In the genomic region with DNA sequence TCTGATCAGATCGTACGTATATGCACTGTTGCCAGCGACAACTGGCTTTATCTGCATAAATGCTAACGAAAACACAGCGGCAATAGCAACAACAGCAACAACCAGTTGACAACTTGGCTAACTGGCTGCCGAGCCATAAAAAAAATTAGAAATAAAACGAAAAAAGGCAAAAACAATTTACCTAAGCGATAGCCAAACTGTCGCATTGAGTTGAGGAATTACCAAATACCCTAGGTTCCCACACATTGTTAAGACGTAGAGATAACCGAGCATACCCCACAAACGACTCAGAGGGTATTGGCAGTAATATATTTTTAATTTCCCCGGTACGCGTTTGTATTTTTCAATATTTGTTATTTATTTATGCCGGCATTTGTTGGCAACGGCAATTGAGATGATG, we compare ENCODE assay signal across 1 fruit fly cellular context.
TF ChIP-seq lines count a peak whose summit lies in the region.

No protein-coding gene starts in this region.

TF ChIP-seq in whole organism, embryonic, 481 proteins besides CTCF, POLR2A, EP300 and RAD21 (continued from another document and continues in another):
- TF ChIP-seq CG11695 (GFP tag; IDR thresholded peaks at IDR 0.05; lab: Robert Waterston, UW), result 0 out of 3 replicates have a peak, but pooled peaks have one; percentile 24
- TF ChIP-seq CG11696 (GFP tag; IDR thresholded peaks at IDR 0.05; lab: Robert Waterston, UW), result no peak
- TF ChIP-seq ranshi (GFP tag; IDR thresholded peaks at IDR 0.05; lab: Robert Waterston, UW), result no peak
- no peak for TF ChIP-seq gcm2 (GFP tag; optimal IDR thresholded peaks at IDR 0.05; lab: Kevin White, UChicago)
- TF ChIP-seq pros (GFP tag; optimal IDR thresholded peaks at IDR 0.05; lab: Kevin White, UChicago), result no peak
- peak; percentile 29 for TF ChIP-seq Dip3 (GFP tag; optimal IDR thresholded peaks at IDR 0.05; lab: Kevin White, UChicago)
- no peak for TF ChIP-seq CG8359 (GFP tag; optimal IDR thresholded peaks at IDR 0.05; lab: Kevin White, UChicago; ENCODE audit: borderline replicate concordance)
- no peak for TF ChIP-seq pum (GFP tag; optimal IDR thresholded peaks at IDR 0.05; lab: Kevin White, UChicago)
- no peak for TF ChIP-seq Jarid2 (GFP tag; optimal IDR thresholded peaks at IDR 0.05; lab: Kevin White, UChicago)
- TF ChIP-seq pho (GFP tag; optimal IDR thresholded peaks at IDR 0.05; lab: Kevin White, UChicago), result peak; percentile 21
- TF ChIP-seq ftz-f1 (GFP tag; optimal IDR thresholded peaks at IDR 0.05; lab: Kevin White, UChicago), result no peak
- TF ChIP-seq gem (tag; optimal IDR thresholded peaks at IDR 0.05; lab: Kevin White, UChicago), result peak; percentile 43
- no peak for TF ChIP-seq zfh1 (GFP tag; IDR thresholded peaks at IDR 0.05; lab: Robert Waterston, UW)
- TF ChIP-seq Hr51 (GFP tag; optimal IDR thresholded peaks at IDR 0.05; lab: Kevin White, UChicago), result no peak
- no peak for TF ChIP-seq tio (GFP tag; optimal IDR thresholded peaks at IDR 0.05; lab: Kevin White, UChicago)
- no peak for TF ChIP-seq sisA (GFP tag; IDR thresholded peaks at IDR 0.05; lab: Robert Waterston, UW)
- peak; percentile 42 for TF ChIP-seq vvl (GFP tag; IDR thresholded peaks at IDR 0.05; lab: Robert Waterston, UW)
- TF ChIP-seq Atf6 (GFP tag; IDR thresholded peaks at IDR 0.05; lab: Robert Waterston, UW), result 0 out of 2 replicates have a peak, but pooled peaks have one; percentile 45
- TF ChIP-seq CG8281 (tag; optimal IDR thresholded peaks at IDR 0.05; lab: Kevin White, UChicago), result no peak
- no peak for TF ChIP-seq zen (tag; optimal IDR thresholded peaks at IDR 0.05; lab: Kevin White, UChicago)
- no peak for TF ChIP-seq Sry-δ (GFP tag; optimal IDR thresholded peaks at IDR 0.05; lab: Kevin White, UChicago)
- peak; percentile 33 for TF ChIP-seq cwo (GFP tag; optimal IDR thresholded peaks at IDR 0.05; lab: Kevin White, UChicago)
- no peak for TF ChIP-seq fd3F (GFP tag; optimal IDR thresholded peaks at IDR 0.05; lab: Kevin White, UChicago)
- TF ChIP-seq unc-4 (GFP tag; IDR thresholded peaks at IDR 0.05; lab: Robert Waterston, UW; ENCODE audit: partially characterized antibody), result no peak
- peak; percentile 48 for TF ChIP-seq gro (GFP tag; optimal IDR thresholded peaks at IDR 0.05; lab: Kevin White, UChicago)
- no peak for TF ChIP-seq Hmx (GFP tag; optimal IDR thresholded peaks at IDR 0.05; lab: Kevin White, UChicago)
- TF ChIP-seq CG32767 (GFP tag; IDR thresholded peaks at IDR 0.05; lab: Robert Waterston, UW), result no peak
- no peak for TF ChIP-seq CG6854 (GFP tag; optimal IDR thresholded peaks at IDR 0.05; lab: Kevin White, UChicago)
- TF ChIP-seq odd (GFP tag; optimal IDR thresholded peaks at IDR 0.05; lab: Kevin White, UChicago), result no peak
- TF ChIP-seq CG3407 (GFP tag; optimal IDR thresholded peaks at IDR 0.05; lab: Kevin White, UChicago), result no peak
- TF ChIP-seq Bgb (GFP tag; IDR thresholded peaks at IDR 0.05; lab: Robert Waterston, UW; ENCODE audit: partially characterized antibody), result no peak
- no peak for TF ChIP-seq ci (GFP tag; IDR thresholded peaks at IDR 0.05; lab: Robert Waterston, UW)
- TF ChIP-seq zf30C (GFP tag; optimal IDR thresholded peaks at IDR 0.05; lab: Kevin White, UChicago), result no peak
- no peak for TF ChIP-seq Sox102F (GFP tag; optimal IDR thresholded peaks at IDR 0.05; lab: Kevin White, UChicago)
- no peak for TF ChIP-seq Fer2 (tag; optimal IDR thresholded peaks at IDR 0.05; lab: Kevin White, UChicago)
- TF ChIP-seq ewg (GFP tag; optimal IDR thresholded peaks at IDR 0.05; lab: Kevin White, UChicago), result no peak
- TF ChIP-seq Dbx (GFP tag; IDR thresholded peaks at IDR 0.05; lab: Robert Waterston, UW), result 0 out of 3 replicates have a peak, but pooled peaks have one; percentile 58
- TF ChIP-seq CG15696 (tag; optimal IDR thresholded peaks at IDR 0.05; lab: Kevin White, UChicago), result no peak
- TF ChIP-seq CG17385 (GFP tag; optimal IDR thresholded peaks at IDR 0.05; lab: Kevin White, UChicago), result no peak
- TF ChIP-seq Elba2 (GFP tag; optimal IDR thresholded peaks at IDR 0.05; lab: Kevin White, UChicago), result no peak
- no peak for TF ChIP-seq cas (GFP tag; IDR thresholded peaks at IDR 0.05; lab: Robert Waterston, UW)
- TF ChIP-seq kah (GFP tag; optimal IDR thresholded peaks at IDR 0.05; lab: Kevin White, UChicago), result no peak
- peak; percentile 26 for TF ChIP-seq CHES-1-like (GFP tag; optimal IDR thresholded peaks at IDR 0.05; lab: Kevin White, UChicago)
- no peak for TF ChIP-seq CG2875 (GFP tag; optimal IDR thresholded peaks at IDR 0.05; lab: Kevin White, UChicago)
- peak; percentile 0 for TF ChIP-seq CG4854 (GFP tag; optimal IDR thresholded peaks at IDR 0.05; lab: Kevin White, UChicago)
- peak; percentile 37 for TF ChIP-seq CG12769 (tag; optimal IDR thresholded peaks at IDR 0.05; lab: Kevin White, UChicago)
- no peak for TF ChIP-seq ttk (GFP tag; IDR thresholded peaks at IDR 0.05; lab: Robert Waterston, UW)
- peak; percentile 68 for TF ChIP-seq CG9932 (GFP tag; IDR thresholded peaks at IDR 0.05; lab: Robert Waterston, UW)
- TF ChIP-seq Dref (GFP tag; IDR thresholded peaks at IDR 0.05; lab: Robert Waterston, UW), result 0 out of 2 replicates have a peak, but pooled peaks have one; percentile 8
- TF ChIP-seq CG7963 (GFP tag; IDR thresholded peaks at IDR 0.05; lab: Robert Waterston, UW; ENCODE audit: partially characterized antibody), result no peak
- TF ChIP-seq Hr78 (GFP tag; optimal IDR thresholded peaks at IDR 0.05; lab: Kevin White, UChicago), result no peak
- no peak for TF ChIP-seq CG1233 (GFP tag; optimal IDR thresholded peaks at IDR 0.05; lab: Kevin White, UChicago)
- TF ChIP-seq CG6813 (GFP tag; optimal IDR thresholded peaks at IDR 0.05; lab: Kevin White, UChicago), result peak; percentile 49
- no peak for TF ChIP-seq CG43689 (GFP tag; IDR thresholded peaks at IDR 0.05; lab: Robert Waterston, UW)
- peak; percentile 21 for TF ChIP-seq bab2 (GFP tag; optimal IDR thresholded peaks at IDR 0.05; lab: Kevin White, UChicago)
- 0 out of 4 replicates have a peak, but pooled peaks have one; percentile 54 for TF ChIP-seq chinmo (GFP tag; IDR thresholded peaks at IDR 0.05; lab: Robert Waterston, UW; ENCODE audit: partially characterized antibody)
- peak; percentile 58 for TF ChIP-seq CG32532 (GFP tag; IDR thresholded peaks at IDR 0.05; lab: Robert Waterston, UW)
- TF ChIP-seq luna (GFP tag; optimal IDR thresholded peaks at IDR 0.05; lab: Kevin White, UChicago), result no peak
- no peak for TF ChIP-seq CG7271 (tag; optimal IDR thresholded peaks at IDR 0.05; lab: Kevin White, UChicago)
- TF ChIP-seq dati (GFP tag; IDR thresholded peaks at IDR 0.05; lab: Robert Waterston, UW), result no peak
- TF ChIP-seq seq (GFP tag; IDR thresholded peaks at IDR 0.05; lab: Robert Waterston, UW), result no peak
- TF ChIP-seq z (GFP tag; IDR thresholded peaks at IDR 0.05; lab: Robert Waterston, UW), result no peak
- TF ChIP-seq stc (GFP tag; IDR thresholded peaks at IDR 0.05; lab: Robert Waterston, UW), result no peak
- peak; percentile 70 for TF ChIP-seq CG18599 (GFP tag; optimal IDR thresholded peaks at IDR 0.05; lab: Kevin White, UChicago)
- no peak for TF ChIP-seq CG10654 (GFP tag; optimal IDR thresholded peaks at IDR 0.05; lab: Kevin White, UChicago)
- no peak for TF ChIP-seq Bteb2 (GFP tag; optimal IDR thresholded peaks at IDR 0.05; lab: Kevin White, UChicago)
- no peak for TF ChIP-seq sqz (GFP tag; optimal IDR thresholded peaks at IDR 0.05; lab: Kevin White, UChicago)
- TF ChIP-seq lola (GFP tag; optimal IDR thresholded peaks at IDR 0.05; lab: Kevin White, UChicago), result no peak
- peak; percentile 40 for TF ChIP-seq HmgZ (tag; optimal IDR thresholded peaks at IDR 0.05; lab: Kevin White, UChicago)
- TF ChIP-seq Ets65A (GFP tag; lab: Kevin White, UChicago), result no peak
- TF ChIP-seq dan (GFP tag; IDR thresholded peaks at IDR 0.05; lab: Robert Waterston, UW), result no peak
- no peak for TF ChIP-seq Asciz (GFP tag; optimal IDR thresholded peaks at IDR 0.05; lab: Kevin White, UChicago)
- TF ChIP-seq CG8089 (GFP tag; optimal IDR thresholded peaks at IDR 0.05; lab: Kevin White, UChicago), result no peak
- TF ChIP-seq CG14710 (tag; optimal IDR thresholded peaks at IDR 0.05; lab: Kevin White, UChicago), result no peak
- no peak for TF ChIP-seq usp (GFP tag; optimal IDR thresholded peaks at IDR 0.05; lab: Kevin White, UChicago)
- TF ChIP-seq CG17568 (GFP tag; optimal IDR thresholded peaks at IDR 0.05; lab: Kevin White, UChicago), result peak; percentile 21
- TF ChIP-seq eve (GFP tag; optimal IDR thresholded peaks at IDR 0.05; lab: Kevin White, UChicago), result no peak
- no peak for TF ChIP-seq oc (tag; optimal IDR thresholded peaks at IDR 0.05; lab: Kevin White, UChicago)
- no peak for TF ChIP-seq fd96Cb (tag; optimal IDR thresholded peaks at IDR 0.05; lab: Kevin White, UChicago)
- peak; percentile 52; the same call in 1 of the 2 replicates for TF ChIP-seq sob (GFP tag; IDR thresholded peaks at IDR 0.05; lab: Robert Waterston, UW)
- TF ChIP-seq CG34422 (GFP tag; IDR thresholded peaks at IDR 0.05; lab: Robert Waterston, UW), result no peak
- no peak for TF ChIP-seq Awh (GFP tag; IDR thresholded peaks at IDR 0.05; lab: Robert Waterston, UW)
- no peak for TF ChIP-seq CG4328 (GFP tag; optimal IDR thresholded peaks at IDR 0.05; lab: Kevin White, UChicago)
- peak; percentile 3 for TF ChIP-seq dmrt99B (tag; optimal IDR thresholded peaks at IDR 0.05; lab: Kevin White, UChicago)
- TF ChIP-seq Six4 (GFP tag; optimal IDR thresholded peaks at IDR 0.05; lab: Kevin White, UChicago), result no peak
- TF ChIP-seq CG13624 (GFP tag; optimal IDR thresholded peaks at IDR 0.05; lab: Kevin White, UChicago), result peak; percentile 43
- no peak for TF ChIP-seq CG3995 (GFP tag; optimal IDR thresholded peaks at IDR 0.05; lab: Kevin White, UChicago)
- peak; percentile 10 for TF ChIP-seq CG9727 (GFP tag; optimal IDR thresholded peaks at IDR 0.05; lab: Kevin White, UChicago)
- TF ChIP-seq HLH4C (GFP tag; IDR thresholded peaks at IDR 0.05; lab: Robert Waterston, UW; ENCODE audit: partially characterized antibody), result no peak
- TF ChIP-seq CG2199 (GFP tag; IDR thresholded peaks at IDR 0.05; lab: Robert Waterston, UW), result no peak
- peak; percentile 10 for TF ChIP-seq Side (GFP tag; optimal IDR thresholded peaks at IDR 0.05; lab: Kevin White, UChicago)
- no peak for TF ChIP-seq grn (GFP tag; optimal IDR thresholded peaks at IDR 0.05; lab: Kevin White, UChicago)
- no peak for TF ChIP-seq Lpt (GFP tag; optimal IDR thresholded peaks at IDR 0.05; lab: Kevin White, UChicago)
- TF ChIP-seq CG2120 (GFP tag; optimal IDR thresholded peaks at IDR 0.05; lab: Kevin White, UChicago), result peak; percentile 69
- no peak for TF ChIP-seq CG42726 (GFP tag; IDR thresholded peaks at IDR 0.05; lab: Robert Waterston, UW; ENCODE audit: partially characterized antibody)
- TF ChIP-seq CG15514 (GFP tag; optimal IDR thresholded peaks at IDR 0.05; lab: Kevin White, UChicago), result peak; percentile 40
- peak; percentile 64 for TF ChIP-seq row (GFP tag; IDR thresholded peaks at IDR 0.05; lab: Robert Waterston, UW)
- TF ChIP-seq twi (tag; optimal IDR thresholded peaks at IDR 0.05; lab: Kevin White, UChicago), result no peak
- no peak for TF ChIP-seq Trl (optimal IDR thresholded peaks at IDR 0.05; lab: Kevin White, UChicago)
- TF ChIP-seq Trl (GFP tag; optimal IDR thresholded peaks at IDR 0.05; lab: Kevin White, UChicago), result no peak
- TF ChIP-seq abd-A (tag; optimal IDR thresholded peaks at IDR 0.05; lab: Kevin White, UChicago), result no peak
- TF ChIP-seq Rfx (GFP tag; IDR thresholded peaks at IDR 0.05; lab: Robert Waterston, UW), result peak; percentile 73
- TF ChIP-seq D19B (GFP tag; optimal IDR thresholded peaks at IDR 0.05; lab: Kevin White, UChicago), result peak; percentile 96
- TF ChIP-seq cad (GFP tag; optimal IDR thresholded peaks at IDR 0.05; lab: Kevin White, UChicago), result no peak
- TF ChIP-seq CG17359 (tag; optimal IDR thresholded peaks at IDR 0.05; lab: Kevin White, UChicago), result no peak
- TF ChIP-seq Ada2b (GFP tag; IDR thresholded peaks at IDR 0.05; lab: Robert Waterston, UW), result no peak
- TF ChIP-seq Lhr (GFP tag; optimal IDR thresholded peaks at IDR 0.05; lab: Kevin White, UChicago), result no peak
- TF ChIP-seq CG2678 (tag; optimal IDR thresholded peaks at IDR 0.05; lab: Kevin White, UChicago), result peak; percentile 48
- no peak for TF ChIP-seq lov (optimal IDR thresholded peaks at IDR 0.05; lab: Kevin White, UChicago)
- no peak for TF ChIP-seq lov (GFP tag; IDR thresholded peaks at IDR 0.05; lab: Robert Waterston, UW)
- TF ChIP-seq Stat92E (GFP tag; optimal IDR thresholded peaks at IDR 0.05; lab: Kevin White, UChicago), result no peak
- TF ChIP-seq lab (GFP tag; optimal IDR thresholded peaks at IDR 0.05; lab: Kevin White, UChicago), result peak; percentile 74
- no peak for TF ChIP-seq CG9876 (GFP tag; optimal IDR thresholded peaks at IDR 0.05; lab: Kevin White, UChicago)
- no peak for TF ChIP-seq repo (GFP tag; optimal IDR thresholded peaks at IDR 0.05; lab: Kevin White, UChicago)
- TF ChIP-seq ab (GFP tag; optimal IDR thresholded peaks at IDR 0.05; lab: Kevin White, UChicago), result no peak
- TF ChIP-seq Abd-B (GFP tag; optimal IDR thresholded peaks at IDR 0.05; lab: Kevin White, UChicago), result peak; percentile 3
- peak; percentile 29 for TF ChIP-seq CG7786 (GFP tag; optimal IDR thresholded peaks at IDR 0.05; lab: Kevin White, UChicago)
- TF ChIP-seq Hsf (GFP tag; optimal IDR thresholded peaks at IDR 0.05; lab: Kevin White, UChicago), result peak; percentile 32
- no peak for TF ChIP-seq D19A (tag; optimal IDR thresholded peaks at IDR 0.05; lab: Kevin White, UChicago)
- TF ChIP-seq ind (GFP tag; optimal IDR thresholded peaks at IDR 0.05; lab: Kevin White, UChicago), result peak; percentile 11
- no peak for TF ChIP-seq gcm (GFP tag; optimal IDR thresholded peaks at IDR 0.05; lab: Kevin White, UChicago)
- TF ChIP-seq her (GFP tag; optimal IDR thresholded peaks at IDR 0.05; lab: Kevin White, UChicago), result peak; percentile 45
- TF ChIP-seq B-H1 (GFP tag; IDR thresholded peaks at IDR 0.05; lab: Robert Waterston, UW), result no peak
- TF ChIP-seq HLH3B (GFP tag; IDR thresholded peaks at IDR 0.05; lab: Robert Waterston, UW), result no peak
- peak; percentile 65 for TF ChIP-seq slbo (GFP tag; IDR thresholded peaks at IDR 0.05; lab: Robert Waterston, UW)
- TF ChIP-seq Taf1 (GFP tag; IDR thresholded peaks at IDR 0.05; lab: Robert Waterston, UW), result no peak; the same call in 1 of the 2 replicates
- TF ChIP-seq hkb (optimal IDR thresholded peaks at IDR 0.05; lab: Kevin White, UChicago), result no peak
- TF ChIP-seq hkb (GFP tag; IDR thresholded peaks at IDR 0.05; lab: Robert Waterston, UW), result 0 out of 2 replicates have a peak, but pooled peaks have one; percentile 16
- peak; percentile 30 for TF ChIP-seq CG13894 (tag; optimal IDR thresholded peaks at IDR 0.05; lab: Kevin White, UChicago)
- no peak for TF ChIP-seq CG6654 (GFP tag; optimal IDR thresholded peaks at IDR 0.05; lab: Kevin White, UChicago)
- no peak for TF ChIP-seq fu2 (GFP tag; optimal IDR thresholded peaks at IDR 0.05; lab: Kevin White, UChicago)
- TF ChIP-seq da (GFP tag; optimal IDR thresholded peaks at IDR 0.05; lab: Kevin White, UChicago), result no peak
